Fruit fly (Drosophila melanogaster) Kc167 (cell line): Measurements from ENCODE around the gene Prosbeta2.

Source experiments
- Myc ChIP-seq: fragments of >200 bp; optimal IDR thresholded peaks from 2 replicates; lab custom pipeline; 2017; ENCODE audit warnings: missing external identifiers
- Sin3A ChIP-seq: fragments of >200 bp; optimal IDR thresholded peaks from 2 replicates; lab custom pipeline; 2018; ENCODE audit warnings: missing external identifiers
- h ChIP-seq: fragments of >200 bp; optimal IDR thresholded peaks from 3 replicates; lab custom pipeline; 2018; ENCODE audit warnings: missing external identifiers
- insv ChIP-seq: fragments of >200 bp; optimal IDR thresholded peaks from 3 replicates; lab custom pipeline; 2018; ENCODE audit warnings: missing external identifiers
- psq ChIP-seq: fragments of >200 bp; optimal IDR thresholded peaks from 2 replicates; lab custom pipeline; 2017; ENCODE audit warnings: missing external identifiers
- ttk ChIP-seq: sonication (Bioruptor generic); optimal IDR thresholded peaks from 2 replicates; lab custom pipeline; 2017; ENCODE audit warnings: missing external identifiers

The Prosbeta2 gene

DNA sequence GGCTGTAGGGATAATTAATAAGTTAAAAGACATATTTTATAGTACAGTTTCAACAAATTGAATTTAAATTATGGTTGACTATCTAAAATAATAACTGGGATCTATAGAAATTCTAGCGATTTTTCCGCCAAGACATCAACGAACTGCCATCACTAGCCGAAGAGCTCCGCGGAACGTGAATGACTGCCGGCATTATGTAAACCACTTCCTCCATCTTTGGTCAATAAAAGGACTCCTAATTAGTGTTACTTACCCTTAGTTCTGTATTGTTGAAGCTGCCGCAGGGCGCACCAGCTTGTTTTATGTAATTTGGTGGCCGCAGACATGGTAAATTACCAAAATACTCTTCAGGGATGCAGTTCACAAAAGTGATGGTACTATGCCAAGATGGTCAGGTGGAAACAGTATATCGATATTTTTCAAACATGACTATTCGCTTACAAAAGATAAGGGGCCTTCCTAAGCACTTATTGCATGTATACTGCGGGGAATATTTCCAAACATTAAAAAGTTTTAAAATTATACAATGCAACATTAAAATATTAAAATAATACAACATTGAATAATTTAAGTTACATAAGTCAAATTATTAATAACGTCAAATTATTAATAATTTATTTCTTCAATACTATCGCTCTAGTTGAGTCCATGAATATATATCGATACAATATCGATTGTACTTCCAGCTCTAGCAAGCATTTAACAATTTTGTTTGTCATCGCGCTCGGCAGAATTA lies at the start of gene Prosbeta2, which contains the start of gene mRpL39:
Prosbeta2 (plus strand) TSS at position 668 of the 736 bp plus-strand sequence.
mRpL39 (minus strand) TSS at position 383 of the 736 bp plus-strand sequence.
- no peak for TF ChIP-seq ttk (lab: Kevin White, UChicago)
- TF ChIP-seq Myc (lab: Kevin White, UChicago): no peak
- TF ChIP-seq h (lab: Kevin White, UChicago): no peak
- TF ChIP-seq insv (lab: Kevin White, UChicago): no peak
- no peak for TF ChIP-seq psq (lab: Kevin White, UChicago)
- TF ChIP-seq Sin3A: no peak

DNA sequence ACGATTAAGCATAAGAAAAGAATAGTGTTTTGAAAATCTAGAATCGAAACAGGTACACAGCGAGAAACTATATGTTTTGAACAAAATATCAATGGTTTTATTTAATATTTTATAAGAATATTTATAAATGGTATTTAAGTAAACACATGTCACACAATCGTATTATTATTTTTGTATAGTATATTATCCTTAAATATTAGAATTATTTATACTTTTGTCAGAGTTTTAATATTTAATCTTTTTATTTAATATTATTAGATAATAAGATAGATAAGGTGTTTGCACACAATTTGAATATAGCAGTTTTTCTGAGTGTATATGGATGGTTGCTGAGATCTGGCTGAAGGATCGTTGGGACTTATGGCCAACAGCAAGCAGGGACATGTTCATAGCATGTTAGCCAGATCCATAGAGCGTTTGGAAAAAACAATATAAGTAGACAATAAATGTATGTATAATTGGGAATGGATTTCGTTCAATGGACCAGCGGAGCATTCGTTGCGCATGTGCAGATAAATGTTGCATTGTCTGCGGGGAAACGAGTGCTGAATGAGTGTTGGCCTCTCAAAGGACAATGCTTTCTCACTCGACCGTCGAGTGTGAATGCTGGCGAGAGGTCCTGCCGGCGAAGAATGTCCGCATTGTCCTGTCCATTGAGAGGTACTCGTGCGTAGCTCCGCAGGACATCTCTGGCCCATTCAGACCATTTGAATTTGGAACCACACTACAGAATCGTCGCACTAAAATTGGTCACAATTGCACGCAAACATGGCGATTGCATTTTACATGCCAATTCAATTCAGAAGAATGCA lies 46.7 kb upstream of the Prosbeta2 start:
- no peak for TF ChIP-seq insv (lab: Kevin White, UChicago)
- TF ChIP-seq Myc (lab: Kevin White, UChicago): no peak
- no peak for TF ChIP-seq h (lab: Kevin White, UChicago)
- no peak for TF ChIP-seq Sin3A
- no peak for TF ChIP-seq psq (lab: Kevin White, UChicago)
- no peak for TF ChIP-seq ttk (lab: Kevin White, UChicago)

- no peak for TF ChIP-seq ttk (lab: Kevin White, UChicago)
- TF ChIP-seq Sin3A: no peak
- no peak for TF ChIP-seq psq (lab: Kevin White, UChicago)
Measured at dm6 chr3L:14956288-14957032, 43.3 kb upstream of the Prosbeta2 start.

- TF ChIP-seq Sin3A (no peak), insv (lab: Kevin White, UChicago) (no peak), psq (lab: Kevin White, UChicago) (no peak), h (lab: Kevin White, UChicago) (no peak), ttk (lab: Kevin White, UChicago) (no peak), Myc (lab: Kevin White, UChicago) (no peak)
Measured at dm6 chr3L:14957033-14957328, 42.8 kb upstream of the Prosbeta2 start.

dm6 chr3L:14958613-14959327 lies 41.0 kb upstream of the Prosbeta2 start:
- TF ChIP-seq insv (lab: Kevin White, UChicago) (no peak), psq (lab: Kevin White, UChicago) (no peak), ttk (lab: Kevin White, UChicago) (no peak), Myc (lab: Kevin White, UChicago) (no peak), h (lab: Kevin White, UChicago) (no peak), Sin3A (no peak)

- no peak for TF ChIP-seq psq (lab: Kevin White, UChicago)
Measured at dm6 chr3L:14960549-14960948, 39.2 kb upstream of the Prosbeta2 start.

DNA sequence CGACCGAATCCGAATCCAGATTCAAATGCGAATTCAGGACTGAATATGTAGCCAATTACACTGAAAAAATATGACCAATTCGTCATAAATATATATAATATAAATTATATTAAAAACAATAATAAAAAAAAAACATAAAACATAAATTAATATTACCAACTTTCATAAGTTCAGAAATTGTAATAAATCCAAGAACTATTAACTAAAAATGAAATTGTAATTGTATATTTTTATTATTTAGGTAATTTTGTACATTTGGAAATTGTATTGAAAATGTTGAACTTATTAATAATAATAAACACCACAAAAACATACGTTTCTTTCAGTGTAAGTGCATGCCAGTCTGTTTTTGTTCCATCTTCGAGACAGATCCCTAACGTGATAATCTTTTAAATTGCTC lies 38.7 kb upstream of the Prosbeta2 start:
- TF ChIP-seq Sin3A (no peak), Myc (lab: Kevin White, UChicago) (no peak), h (lab: Kevin White, UChicago) (no peak), ttk (lab: Kevin White, UChicago) (no peak), insv (lab: Kevin White, UChicago) (no peak), psq (lab: Kevin White, UChicago) (no peak)

DNA sequence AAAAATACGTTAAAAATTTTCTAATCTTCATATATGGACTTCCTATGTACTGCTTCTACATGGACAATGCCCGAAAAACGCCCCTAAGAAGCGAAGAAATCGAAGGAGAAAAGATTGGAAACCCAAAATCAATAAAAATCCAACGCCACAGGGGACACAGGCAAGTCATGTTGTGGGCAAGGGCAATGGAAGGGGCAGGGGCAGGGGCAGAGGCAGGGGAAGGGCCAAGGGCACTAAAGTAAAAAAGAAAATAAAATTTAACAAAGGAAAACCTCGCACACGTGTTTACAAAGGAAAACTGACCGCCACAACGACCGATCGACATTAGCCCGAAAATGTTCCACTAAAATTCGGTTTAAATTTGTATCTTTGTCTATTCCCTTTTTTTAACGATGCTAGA lies 37.0 kb upstream of the Prosbeta2 start:
- TF ChIP-seq Sin3A (no peak), h (lab: Kevin White, UChicago) (no peak), ttk (lab: Kevin White, UChicago) (no peak), insv (lab: Kevin White, UChicago) (no peak), Myc (lab: Kevin White, UChicago) (no peak), psq (lab: Kevin White, UChicago) (no peak)

DNA sequence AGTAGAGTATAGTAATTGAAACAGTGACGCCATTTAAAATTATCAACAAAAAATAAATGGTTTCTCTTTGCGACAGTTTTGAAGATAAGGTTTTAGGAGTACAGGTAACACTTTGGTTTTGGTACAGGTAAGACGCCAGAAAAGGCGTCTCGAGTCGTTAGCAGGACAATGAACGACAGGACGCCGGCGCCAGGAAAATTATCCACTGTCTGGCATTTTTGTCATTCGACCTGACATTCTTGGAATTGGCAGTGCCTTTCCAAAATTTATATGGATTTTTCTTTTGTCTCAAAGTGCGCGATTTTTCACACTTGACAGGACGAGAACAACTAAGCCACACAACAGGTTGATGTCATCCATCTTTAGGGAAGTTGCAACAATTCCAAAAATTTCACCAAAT lies 34.9 kb upstream of the Prosbeta2 start:
- TF ChIP-seq ttk (lab: Kevin White, UChicago) (no peak), Myc (lab: Kevin White, UChicago) (no peak), Sin3A (no peak), psq (lab: Kevin White, UChicago) (no peak), insv (lab: Kevin White, UChicago) (no peak), h (lab: Kevin White, UChicago) (no peak)

DNA sequence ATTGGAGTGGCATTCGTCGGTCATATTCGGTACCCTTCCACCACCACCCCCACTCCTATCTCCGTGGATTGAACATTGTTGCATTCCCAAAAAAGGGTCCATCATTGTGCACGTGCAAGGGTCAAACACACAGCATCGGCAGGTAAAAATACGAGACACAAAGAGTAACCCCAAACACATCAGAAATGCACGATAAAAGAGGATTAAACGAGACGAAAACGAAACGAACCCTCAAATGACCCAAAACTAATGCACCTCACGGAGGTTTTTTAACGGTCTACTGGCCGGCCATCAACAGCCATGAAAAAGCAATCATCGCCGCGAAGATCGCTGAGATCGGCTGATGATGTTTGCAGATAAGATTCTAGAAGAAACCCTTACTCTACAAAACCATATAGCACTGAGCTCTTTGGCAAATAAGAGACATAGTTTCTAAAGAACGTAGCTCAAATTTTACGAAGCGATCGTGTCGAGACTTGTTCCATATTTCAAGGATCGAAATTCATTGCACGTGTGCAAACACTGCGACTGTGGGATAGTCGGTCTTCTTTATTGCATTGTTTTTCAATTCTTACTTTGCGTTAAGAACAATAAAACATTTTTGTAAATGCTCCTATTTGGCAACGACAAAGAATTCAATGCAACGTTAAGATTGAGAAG lies 33.4 kb upstream of the Prosbeta2 start:
- no peak for TF ChIP-seq Sin3A
